Worm (Caenorhabditis elegans): Measurements from ENCODE around the gene klf-2.

Gene klf-2

DNA sequence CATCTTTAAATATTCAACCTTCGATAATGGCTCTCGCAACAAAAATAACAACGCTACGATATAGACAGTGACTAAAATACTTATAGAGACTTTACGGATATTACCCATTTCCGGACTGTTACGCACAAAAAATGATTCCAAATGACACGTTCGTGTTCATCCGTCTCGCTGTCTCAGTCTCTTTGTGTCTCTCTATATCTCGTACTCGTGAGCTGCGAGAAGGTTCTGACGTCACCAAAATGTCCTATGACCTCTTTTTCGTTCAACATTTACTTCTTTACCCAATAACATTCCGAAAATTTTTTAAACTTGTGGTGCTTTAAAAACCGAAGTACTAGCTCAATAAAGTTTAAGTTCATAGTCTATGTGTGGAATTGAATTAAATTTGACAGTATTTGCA, 24.7 kb downstream of the klf-2 start (continued):
- no peak for TF ChIP-seq elt-2 (tag; optimal IDR thresholded peaks at IDR 0.05)
- TF ChIP-seq mep-1 (tag; optimal IDR thresholded peaks at IDR 0.05) = no peak
- no peak for TF ChIP-seq egl-13 (tag; optimal IDR thresholded peaks at IDR 0.05)
- TF ChIP-seq lir-3 (tag; optimal IDR thresholded peaks at IDR 0.05; ENCODE audit: poor library complexity) = peak; percentile 43
- no peak for TF ChIP-seq ceh-8 (GFP tag; optimal IDR thresholded peaks at IDR 0.05)
- TF ChIP-seq fkh-10 (GFP tag; optimal IDR thresholded peaks at IDR 0.05) = peak; percentile 12
- TF ChIP-seq fos-1 (tag; optimal IDR thresholded peaks at IDR 0.05) = no peak
- TF ChIP-seq tbx-2 (tag; optimal IDR thresholded peaks at IDR 0.05) = peak; percentile 18
- no peak for TF ChIP-seq sptf-1 (tag; optimal IDR thresholded peaks at IDR 0.05)
- TF ChIP-seq nhr-76 (tag; optimal IDR thresholded peaks at IDR 0.05) = no peak
- TF ChIP-seq efl-1 (optimal IDR thresholded peaks at IDR 0.05) = peak; percentile 18 to 31
- TF ChIP-seq efl-1 (GFP tag; optimal IDR thresholded peaks at IDR 0.05 in 1 of 2) = no peak
- TF ChIP-seq tlp-1 (tag; optimal IDR thresholded peaks at IDR 0.05) = no peak
- no peak for TF ChIP-seq elt-3 (tag; optimal IDR thresholded peaks at IDR 0.05)
- TF ChIP-seq mdl-1 (tag; optimal IDR thresholded peaks at IDR 0.05) = peak in 1 of 2 experiments; percentile 47
- TF ChIP-seq rnt-1 (tag; optimal IDR thresholded peaks at IDR 0.05) = peak; percentile 77
- TF ChIP-seq grh-1 (GFP tag; IDR thresholded peaks at IDR 0.05) = no peak
- peak in 1 of 2 experiments; percentile 45 for TF ChIP-seq lin-35 (GFP tag; optimal IDR thresholded peaks at IDR 0.05)
- no peak for TF ChIP-seq lin-15B (tag; optimal IDR thresholded peaks at IDR 0.05)
- no peak for TF ChIP-seq irx-1 (tag; optimal IDR thresholded peaks at IDR 0.05)
- TF ChIP-seq ztf-11 (tag; optimal IDR thresholded peaks at IDR 0.05) = no peak
- TF ChIP-seq Y116A8C.19 (tag; optimal IDR thresholded peaks at IDR 0.05; ENCODE audit: borderline replicate concordance) = no peak
- no peak for TF ChIP-seq unc-62 (GFP tag; optimal IDR thresholded peaks at IDR 0.05)
- TF ChIP-seq snpc-4 (tag; optimal IDR thresholded peaks at IDR 0.05) = no peak
- TF ChIP-seq fkh-8 (tag; optimal IDR thresholded peaks at IDR 0.05) = peak; percentile 47
- no peak for TF ChIP-seq dpl-1 (GFP tag; optimal IDR thresholded peaks at IDR 0.05)
- no peak for TF ChIP-seq skn-1 (tag; optimal IDR thresholded peaks at IDR 0.05)
- no peak for TF ChIP-seq C04F5.9 (tag; optimal IDR thresholded peaks at IDR 0.05)
- no peak for TF ChIP-seq egl-27 (tag; optimal IDR thresholded peaks at IDR 0.05)
- TF ChIP-seq snu-23 (GFP tag; optimal IDR thresholded peaks at IDR 0.05) = peak; percentile 39
- TF ChIP-seq sox-4 (tag; optimal IDR thresholded peaks at IDR 0.05) = no peak
- no peak for TF ChIP-seq nhr-77 (tag; optimal IDR thresholded peaks at IDR 0.05)
- TF ChIP-seq unc-30 (tag; optimal IDR thresholded peaks at IDR 0.05) = no peak
- no peak for TF ChIP-seq nhr-20 (tag; optimal IDR thresholded peaks at IDR 0.05)
- TF ChIP-seq pag-3 (tag; optimal IDR thresholded peaks at IDR 0.05; ENCODE audit: borderline replicate concordance, insufficient read depth) = no peak
- no peak for TF ChIP-seq sup-37 (GFP tag; optimal IDR thresholded peaks at IDR 0.05)
- no peak for TF ChIP-seq blmp-1 (tag; optimal IDR thresholded peaks at IDR 0.05)
- no peak for TF ChIP-seq unc-98 (GFP tag; IDR thresholded peaks at IDR 0.05)
- no peak for TF ChIP-seq zip-4 (GFP tag; optimal IDR thresholded peaks at IDR 0.05)
- TF ChIP-seq ets-5 (GFP tag; IDR thresholded peaks at IDR 0.05) = no peak
- no peak for TF ChIP-seq ceh-90 (tag; optimal IDR thresholded peaks at IDR 0.05)
- TF ChIP-seq ces-1 (GFP tag; optimal IDR thresholded peaks at IDR 0.05) = no peak
- no peak for TF ChIP-seq zag-1 (tag; optimal IDR thresholded peaks at IDR 0.05)
- TF ChIP-seq mef-2 (tag; optimal IDR thresholded peaks at IDR 0.05) = peak; percentile 0
- TF ChIP-seq nhr-237 (tag; optimal IDR thresholded peaks at IDR 0.05) = no peak
- peak; percentile 29 for TF ChIP-seq unc-86 (tag; optimal IDR thresholded peaks at IDR 0.05)
- TF ChIP-seq lin-13 (GFP tag; optimal IDR thresholded peaks at IDR 0.05) = no peak
- TF ChIP-seq fkh-4 (tag; optimal IDR thresholded peaks at IDR 0.05; ENCODE audit: borderline replicate concordance) = no peak
- TF ChIP-seq ama-1 (optimal IDR thresholded peaks at IDR 0.05) = no peak
- no peak for TF ChIP-seq aly-2 (tag; optimal IDR thresholded peaks at IDR 0.05)
- no peak for TF ChIP-seq vab-15 (tag; optimal IDR thresholded peaks at IDR 0.05)
- peak; percentile 10 for TF ChIP-seq unc-130 (tag; optimal IDR thresholded peaks at IDR 0.05)
- no peak for TF ChIP-seq alr-1 (tag; optimal IDR thresholded peaks at IDR 0.05; ENCODE audit: borderline replicate concordance)
- peak; percentile 50 to 51 for TF ChIP-seq lsy-2 (tag; optimal IDR thresholded peaks at IDR 0.05)
